Worm (Caenorhabditis elegans): ENCODE measurements around the gene C34B4.5.

- TF ChIP-seq ref-1 (GFP tag; conservative IDR thresholded peaks at IDR 0.05) = no peak
- TF ChIP-seq flt-1 (GFP tag; IDR thresholded peaks at IDR 0.05) = no peak
- TF ChIP-seq ztf-23 (GFP tag; IDR thresholded peaks at IDR 0.05) = no peak
- no peak for TF ChIP-seq cog-1 (tag; optimal IDR thresholded peaks at IDR 0.05)
- no peak for TF ChIP-seq med-1 (GFP tag; optimal IDR thresholded peaks at IDR 0.05; ENCODE audit: insufficient read depth)
- TF ChIP-seq klf-2 (GFP tag; conservative IDR thresholded peaks at IDR 0.05) = no peak
- TF ChIP-seq ztf-29 (GFP tag; IDR thresholded peaks at IDR 0.05) = no peak
- no peak for TF ChIP-seq T22C8.4 (GFP tag; IDR thresholded peaks at IDR 0.05)
Observed at ce11 chrV:13092349-13092748, 3.4 kb upstream of the C34B4.5 start, which contains the start of gene lurp-4.

Measured in whole organism, midembryonic.